Fruit fly (Drosophila melanogaster): ENCODE data around the gene CG7990.

CG7990 gene

DNA sequence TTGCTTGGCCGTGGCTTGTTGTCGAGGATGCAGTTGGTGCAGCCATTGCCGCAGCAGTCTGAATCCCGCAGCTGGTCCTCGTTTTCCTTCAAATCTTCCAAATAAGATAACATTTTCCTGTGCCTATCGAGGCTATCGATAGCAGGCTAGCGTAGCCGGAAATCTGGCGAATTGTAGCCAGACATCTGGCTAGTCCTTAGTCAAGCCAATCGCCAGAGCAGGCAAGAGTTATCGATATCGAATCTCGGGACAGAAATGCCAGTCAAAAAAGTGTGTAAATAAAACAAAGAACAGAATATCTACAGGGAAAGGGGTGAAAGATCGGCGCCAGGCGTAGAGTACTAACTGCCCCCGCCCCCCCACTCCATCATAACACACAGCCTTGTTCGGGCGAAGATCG is 8.4 kb downstream of the CG7990 start, which contains the start of the genes CG7914 and CG14194 (continued):
- TF ChIP-seq Doc3 (GFP tag; IDR thresholded peaks at IDR 0.05; ENCODE audit: partially characterized antibody) (peak; percentile 63; the same call in 2 of the 3 replicates), amos (GFP tag; IDR thresholded peaks at IDR 0.05; ENCODE audit: partially characterized antibody) (peak; percentile 77), Sry-β (GFP tag; optimal IDR thresholded peaks at IDR 0.05) (peak; percentile 92), Rx (GFP tag; IDR thresholded peaks at IDR 0.05) (no peak), Med (GFP tag) (peak; percentile 50), stwl (tag; optimal IDR thresholded peaks at IDR 0.05) (peak; percentile 56), trem (tag; optimal IDR thresholded peaks at IDR 0.05) (peak; percentile 55), BEAF-32 (GFP tag; optimal IDR thresholded peaks at IDR 0.05) (peak; percentile 62), CG34224 (GFP tag; IDR thresholded peaks at IDR 0.05; ENCODE audit: partially characterized antibody) (peak; percentile 71; the same call in 2 of the 3 replicates), sens (GFP tag) (peak; percentile 54), dysf (GFP tag; IDR thresholded peaks at IDR 0.05) (0 out of 3 replicates have a peak, but pooled peaks have one; percentile 27), Sry-δ (GFP tag; optimal IDR thresholded peaks at IDR 0.05) (peak; percentile 65), Opbp (GFP tag; IDR thresholded peaks at IDR 0.05; ENCODE audit: partially characterized antibody) (peak; percentile 87), CG30020 (tag; optimal IDR thresholded peaks at IDR 0.05) (peak; percentile 17), CG11695 (GFP tag; IDR thresholded peaks at IDR 0.05) (no peak), CG18011 (GFP tag; optimal IDR thresholded peaks at IDR 0.05) (peak; percentile 46), Dref (GFP tag; IDR thresholded peaks at IDR 0.05) (peak; percentile 96), zen2 (GFP tag; IDR thresholded peaks at IDR 0.05; ENCODE audit: partially characterized antibody) (peak; percentile 75), NK7.1 (GFP tag; optimal IDR thresholded peaks at IDR 0.05) (no peak), Scr (GFP tag; IDR thresholded peaks at IDR 0.05; ENCODE audit: partially characterized antibody) (peak; percentile 75), CG2712 (tag; optimal IDR thresholded peaks at IDR 0.05) (peak; percentile 5), chinmo (GFP tag; IDR thresholded peaks at IDR 0.05; ENCODE audit: partially characterized antibody) (peak; percentile 76; the same call in 2 of the 4 replicates), Atf3 (GFP tag; optimal IDR thresholded peaks at IDR 0.05) (no peak), Bteb2 (GFP tag; optimal IDR thresholded peaks at IDR 0.05) (no peak), MBD-R2 (GFP tag; IDR thresholded peaks at IDR 0.05) (peak; percentile 92)

DNA sequence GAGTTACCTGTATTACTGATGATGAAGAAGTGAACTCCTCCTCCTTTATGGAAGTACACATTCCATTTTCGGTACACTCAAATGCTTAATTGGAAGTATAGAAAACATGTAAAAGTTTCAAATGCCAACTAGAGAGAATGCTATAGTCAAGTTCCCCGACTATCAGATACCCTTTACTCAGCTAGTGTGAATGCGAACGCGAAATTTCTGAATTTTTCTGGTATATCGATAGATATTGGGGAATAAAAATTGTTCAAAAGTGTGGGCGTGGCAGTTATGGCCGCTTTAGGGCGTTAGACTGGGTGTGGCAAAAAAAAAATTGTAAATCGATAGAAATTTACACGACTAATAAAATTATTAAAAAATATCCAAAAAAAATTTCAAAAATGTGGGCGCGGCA is 10.2 kb downstream of the CG7990 start:
- peak; percentile 51 for TF ChIP-seq CG16813 (GFP tag; IDR thresholded peaks at IDR 0.05; ENCODE audit: partially characterized antibody)
- TF ChIP-seq croc (GFP tag; conservative IDR thresholded peaks at IDR 0.05) = no peak
- 0 out of 3 replicates have a peak, but pooled peaks have one; percentile 41 for TF ChIP-seq HLH4C (GFP tag; IDR thresholded peaks at IDR 0.05; ENCODE audit: partially characterized antibody)
- no peak for TF ChIP-seq Deaf1 (tag; optimal IDR thresholded peaks at IDR 0.05)
- TF ChIP-seq D19A (tag; optimal IDR thresholded peaks at IDR 0.05) = peak; percentile 36
- 0 out of 2 replicates have a peak, but pooled peaks have one; percentile 32 for TF ChIP-seq nerfin-2 (GFP tag; IDR thresholded peaks at IDR 0.05; ENCODE audit: partially characterized antibody)
- peak; percentile 53; the same call in 1 of the 3 replicates for TF ChIP-seq CG14860 (GFP tag; IDR thresholded peaks at IDR 0.05; ENCODE audit: partially characterized antibody)
- TF ChIP-seq CG6791 (GFP tag; IDR thresholded peaks at IDR 0.05; ENCODE audit: partially characterized antibody) = peak; percentile 46; the same call in 1 of the 3 replicates

DNA sequence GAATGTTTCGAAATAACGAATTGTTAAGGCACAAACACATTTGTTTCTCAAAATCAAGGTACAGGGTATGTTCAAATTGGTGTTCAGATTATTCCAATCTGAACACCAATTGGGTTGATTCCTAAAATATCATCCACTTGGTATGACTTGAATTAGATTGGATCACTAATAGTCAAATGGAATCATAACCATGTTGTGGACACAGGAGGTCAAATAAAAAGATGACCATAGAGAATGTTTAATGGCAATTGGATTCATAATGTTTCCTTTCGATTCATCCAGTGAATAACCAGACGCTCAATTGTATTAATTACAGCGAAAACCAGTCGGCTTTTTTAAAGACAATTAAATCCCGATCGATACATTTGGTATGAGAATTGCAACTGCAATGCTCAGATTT is 10.7 kb downstream of the CG7990 start:
- peak in 1 of 2 experiments; percentile 68 for TF ChIP-seq insv (GFP tag; optimal IDR thresholded peaks at IDR 0.05)
- TF ChIP-seq Elba2 (GFP tag; optimal IDR thresholded peaks at IDR 0.05) = peak; percentile 82
- TF ChIP-seq gcm2 (GFP tag; optimal IDR thresholded peaks at IDR 0.05) = no peak

Measured in whole organism, embryonic.